Worm (Caenorhabditis elegans) whole organism, late embryonic: ENCODE data around the gene nas-16.

Source experiments
- ceh-22 ChIP-seq: sonication (generic microtip); optimal IDR thresholded peaks from 2 replicates; lab custom pipeline; 2017; ENCODE audit warnings: missing biosample characterization, missing genetic modification characterization
- ceh-6 ChIP-seq: fragments of 200-800 bp; sonication (Bioruptor generic); optimal IDR thresholded peaks from 2 replicates; lab custom pipeline; 2018; ENCODE audit warnings: mild to moderate bottlenecking, missing genetic modification characterization, missing compliant biosample characterization
- elt-2 ChIP-seq: sonication (generic microtip); optimal IDR thresholded peaks from 2 replicates; lab custom pipeline; 2016; ENCODE audit warnings: missing genetic modification reagents, missing genetic modification characterization, missing compliant biosample characterization
- fax-1 ChIP-seq: sonication (generic microtip); optimal IDR thresholded peaks from 2 replicates; lab custom pipeline; 2016; ENCODE audit warnings: missing genotype, missing genetic modification characterization, missing compliant biosample characterization
- gmeb-2 ChIP-seq: sonication (generic microtip); optimal IDR thresholded peaks from 2 replicates; lab custom pipeline; 2016; ENCODE audit warnings: missing genetic modification characterization, inconsistent platforms, missing compliant biosample characterization
- nfya-1 ChIP-seq: sonication (generic microtip); optimal IDR thresholded peaks from 2 replicates; lab custom pipeline; 2017; ENCODE audit warnings: missing genetic modification characterization, mild to moderate bottlenecking, missing compliant biosample characterization, antibody characterized with exemption, moderate library complexity
- odd-2 ChIP-seq: sonication (generic microtip); optimal IDR thresholded peaks from 2 replicates; lab custom pipeline; 2017; ENCODE audit warnings: antibody characterized with exemption, mild to moderate bottlenecking, missing genetic modification characterization, missing compliant biosample characterization
- pag-3 ChIP-seq: sonication (generic microtip); optimal IDR thresholded peaks from 2 replicates; lab custom pipeline; 2016; ENCODE audit warnings: missing compliant biosample characterization, missing genetic modification characterization, borderline replicate concordance
- pha-4 ChIP-seq: fragments of 150-350 bp; optimal IDR thresholded peaks from 2 replicates; lab custom pipeline; 2018; ENCODE audit warnings: missing biosample characterization, missing genetic modification reagents, missing genetic modification characterization
- pqm-1 ChIP-seq: sonication (generic microtip); optimal IDR thresholded peaks from 2 replicates; lab custom pipeline; 2016; ENCODE audit warnings: missing genetic modification characterization, missing compliant biosample characterization
- rnt-1 ChIP-seq: sonication (generic microtip); optimal IDR thresholded peaks from 2 replicates; lab custom pipeline; 2016; ENCODE audit warnings: missing genetic modification characterization, missing compliant biosample characterization
- sox-2 ChIP-seq: fragments of 200-800 bp; sonication (Bioruptor generic); IDR thresholded peaks from 2 replicates; pipeline ENCODE4 v1.3.6; 2022; ENCODE audit warnings: missing genetic modification reagents, missing genetic modification characterization, missing compliant biosample characterization
- unc-55 ChIP-seq: sonication (generic microtip); optimal IDR thresholded peaks from 2 replicates; lab custom pipeline; 2017; ENCODE audit warnings: missing biosample characterization, missing genetic modification reagents, missing genetic modification characterization

DNA sequence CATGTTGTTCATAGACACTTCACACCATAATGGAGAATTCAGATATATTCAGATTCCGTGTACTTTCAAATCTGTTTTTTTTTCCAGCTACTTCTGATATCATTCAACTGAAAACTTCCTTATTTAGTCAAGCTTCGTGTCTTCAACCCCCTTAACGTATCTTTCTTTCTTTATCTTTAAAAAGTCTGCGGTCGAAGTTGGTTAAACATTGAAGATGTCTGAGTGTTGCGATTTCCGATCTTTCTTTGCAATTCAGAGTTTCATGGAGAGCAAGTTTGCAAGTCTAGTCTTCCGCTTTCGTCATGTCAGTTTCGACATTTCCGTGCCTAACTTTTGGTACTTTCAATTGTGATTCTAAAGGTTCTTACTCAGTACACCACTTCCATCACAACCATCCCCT, 43.1 kb downstream of the nas-16 start:
- TF ChIP-seq nfya-1 (tag; lab: Kevin White, UChicago), result no peak
- no peak for TF ChIP-seq gmeb-2 (tag; lab: Kevin White, UChicago)
- no peak for TF ChIP-seq unc-55
- no peak for TF ChIP-seq pqm-1 (tag; lab: Kevin White, UChicago)
- TF ChIP-seq odd-2 (tag; lab: Kevin White, UChicago), result no peak
- TF ChIP-seq pha-4, result no peak
- TF ChIP-seq sox-2 (GFP tag; lab: Robert Waterston, UW), result no peak
- no peak for TF ChIP-seq pag-3
- TF ChIP-seq rnt-1, result no peak
- TF ChIP-seq elt-2 (tag; lab: Kevin White, UChicago), result no peak
- TF ChIP-seq ceh-22 (tag; lab: Kevin White, UChicago), result no peak
- no peak for TF ChIP-seq ceh-6 (GFP tag; lab: Kevin White, UChicago)
- no peak for TF ChIP-seq fax-1 (tag; lab: Kevin White, UChicago)
